Worm (Caenorhabditis elegans): Measurements from ENCODE around the gene C25E10.11.

DNA sequence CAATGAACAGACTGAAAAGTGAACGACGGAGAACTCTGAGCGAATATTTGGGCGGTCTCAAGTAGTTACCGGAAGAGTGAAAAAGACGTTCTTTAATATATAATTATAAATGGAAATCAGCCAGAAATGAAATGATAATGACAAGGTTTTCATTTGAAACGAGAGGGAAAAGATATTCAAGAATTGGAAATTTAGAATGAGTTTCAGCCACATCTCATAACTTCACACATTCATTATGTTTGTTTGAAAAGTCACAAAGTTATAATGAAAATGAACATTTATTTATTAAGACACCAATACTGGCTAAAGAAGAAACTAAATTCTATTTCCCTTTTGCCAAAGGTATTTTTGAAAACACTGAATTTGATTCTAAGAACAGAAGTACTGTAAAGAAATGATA, 7.4 kb downstream of the C25E10.11 start, which contains the start of gene C25E10.7:
- TF ChIP-seq flt-1 (GFP tag; IDR thresholded peaks at IDR 0.05) (no peak), cog-1 (tag; optimal IDR thresholded peaks at IDR 0.05) (no peak), tab-1 (GFP tag; IDR thresholded peaks at IDR 0.05) (no peak), med-1 (GFP tag; optimal IDR thresholded peaks at IDR 0.05; ENCODE audit: insufficient read depth) (no peak), T22C8.4 (GFP tag; IDR thresholded peaks at IDR 0.05) (no peak)

Data from whole organism, midembryonic.